Fruit fly (Drosophila melanogaster) whole organism, embryonic: Measurements from ENCODE around the gene Dredd.

Source experiments
- ATbp ChIP-seq: fragments of 200-800 bp; sonication (Bioruptor generic); optimal IDR thresholded peaks from 2 replicates; lab custom pipeline; 2017; ENCODE audit warnings: missing biosample characterization, mild to moderate bottlenecking, missing genetic modification characterization, missing genetic modification reagents
- Asciz ChIP-seq: fragments of 200-800 bp; sonication (Bioruptor generic); optimal IDR thresholded peaks from 2 replicates; lab custom pipeline; 2017; ENCODE audit warnings: missing biosample characterization, mild to moderate bottlenecking, missing genetic modification characterization, missing genetic modification reagents
- Awh ChIP-seq: fragments of 200-800 bp; sonication (Bioruptor generic); IDR thresholded peaks from 2 replicates; pipeline ENCODE4, ENCODE4 v1.3.6; 2022; ENCODE audit warnings: missing biosample characterization, missing genetic modification characterization
- CG12391 ChIP-seq: fragments of 200-800 bp; sonication (Bioruptor generic); optimal IDR thresholded peaks from 3 replicates; lab custom pipeline; 2018; ENCODE audit warnings: missing biosample characterization, mild to moderate bottlenecking, missing genetic modification characterization, moderate library complexity
- CG13775 ChIP-seq: fragments of 200-800 bp; sonication (Bioruptor generic); optimal IDR thresholded peaks from 3 replicates; lab custom pipeline; 2017; ENCODE audit warnings: missing biosample characterization, mild to moderate bottlenecking, missing genetic modification characterization
- CG14860 ChIP-seq: fragments of 200-800 bp; sonication (Bioruptor generic); IDR thresholded peaks from 3 replicates; pipeline ENCODE4 v1.3.6; 2022; ENCODE audit warnings: missing biosample characterization, missing genetic modification characterization; ENCODE audit not compliant: partially characterized antibody
- CG15696 ChIP-seq: fragments of 200-800 bp; sonication (Bioruptor generic); optimal IDR thresholded peaks from 2 replicates; lab custom pipeline; 2019; ENCODE audit warnings: missing biosample characterization, mild to moderate bottlenecking, missing genetic modification characterization, moderate library complexity
- CG16813 ChIP-seq: fragments of 200-800 bp; sonication (Bioruptor generic); IDR thresholded peaks from 3 replicates; pipeline ENCODE4 v1.3.6; 2022; ENCODE audit warnings: missing biosample characterization, missing genetic modification characterization; ENCODE audit not compliant: partially characterized antibody
- CG17186 ChIP-seq: fragments of 200-800 bp; sonication (Bioruptor generic); optimal IDR thresholded peaks from 3 replicates; lab custom pipeline; 2017; ENCODE audit warnings: missing biosample characterization, missing genetic modification reagents, missing genetic modification characterization
- CG17361 ChIP-seq: fragments of 200-800 bp; sonication (Bioruptor generic); IDR thresholded peaks from 3 replicates; pipeline ENCODE4 v1.3.6; 2022; ENCODE audit warnings: missing biosample characterization, missing genetic modification characterization
- CG1832 ChIP-seq: fragments of 200-800 bp; sonication (Bioruptor generic); optimal IDR thresholded peaks from 2 replicates; lab custom pipeline; 2017; ENCODE audit warnings: missing biosample characterization, mild to moderate bottlenecking, missing genetic modification characterization, inconsistent platforms
- CG34422 ChIP-seq: fragments of 200-800 bp; sonication (Bioruptor generic); IDR thresholded peaks from 3 replicates; pipeline ENCODE4 v1.3.6; 2022; ENCODE audit warnings: missing biosample characterization, missing genetic modification characterization
- CG3726 ChIP-seq: fragments of 200-800 bp; sonication (Bioruptor generic); IDR thresholded peaks from 3 replicates; pipeline ENCODE4, ENCODE4 v1.3.6; 2022; ENCODE audit warnings: missing biosample characterization, missing genetic modification characterization
- CG4730 ChIP-seq: fragments of 200-800 bp; sonication (Bioruptor generic); IDR thresholded peaks from 2 replicates; pipeline ENCODE4 v1.3.6; 2022; ENCODE audit warnings: missing biosample characterization, missing genetic modification characterization
- CG6683 ChIP-seq: fragments of 200-800 bp; sonication (Bioruptor generic); optimal IDR thresholded peaks from 2 replicates; lab custom pipeline; 2017; ENCODE audit warnings: missing biosample characterization, mild to moderate bottlenecking, missing genetic modification characterization, missing genetic modification reagents
- CG6689 ChIP-seq: fragments of 200-800 bp; sonication (Bioruptor generic); IDR thresholded peaks from 2 replicates; pipeline ENCODE4 v1.3.6; 2022; ENCODE audit warnings: missing biosample characterization, missing genetic modification characterization
- CG7357 ChIP-seq: fragments of 200-800 bp; sonication (Bioruptor generic); IDR thresholded peaks from 3 replicates; pipeline ENCODE4 v1.3.6; 2022; ENCODE audit warnings: missing biosample characterization, missing genetic modification characterization
- CG8089 ChIP-seq: fragments of 200-800 bp; sonication (Bioruptor generic); optimal IDR thresholded peaks from 3 replicates; lab custom pipeline; 2016; ENCODE audit warnings: missing biosample characterization, missing genetic modification characterization
- CG8478 ChIP-seq: fragments of >200 bp; optimal IDR thresholded peaks from 2 replicates; lab custom pipeline; 2018
- Dek ChIP-seq: fragments of 200-800 bp; sonication (Bioruptor generic); optimal IDR thresholded peaks from 3 replicates; lab custom pipeline; 2019; ENCODE audit warnings: missing biosample characterization, mild to moderate bottlenecking, missing genetic modification characterization, moderate library complexity
- Dref ChIP-seq: fragments of 200-800 bp; sonication (Bioruptor generic); IDR thresholded peaks from 2 replicates; pipeline ENCODE4 v1.3.6; 2022; ENCODE audit warnings: missing biosample characterization, missing genetic modification characterization
- HLHmδ ChIP-seq: fragments of 200-800 bp; sonication (Bioruptor generic); optimal IDR thresholded peaks from 2 replicates; lab custom pipeline; 2018; ENCODE audit warnings: missing biosample characterization, mild to moderate bottlenecking, missing genetic modification characterization, moderate library complexity
- Hr39 ChIP-seq: fragments of >200 bp; optimal IDR thresholded peaks from 2 replicates; lab custom pipeline; 2017
- Kr ChIP-seq: fragments of 200-800 bp; sonication (Bioruptor generic); optimal IDR thresholded peaks from 2 replicates; lab custom pipeline; 2017; ENCODE audit warnings: missing biosample characterization, mild to moderate bottlenecking, missing genetic modification characterization
- Lhr ChIP-seq: fragments of 200-800 bp; sonication (Bioruptor generic); optimal IDR thresholded peaks from 3 replicates; lab custom pipeline; 2017; ENCODE audit warnings: mild to moderate bottlenecking, missing biosample characterization, missing genetic modification reagents, missing genetic modification characterization
- Mad ChIP-seq: fragments of 200-800 bp; sonication (Bioruptor generic); optimal IDR thresholded peaks from 2 replicates; lab custom pipeline; 2016; ENCODE audit warnings: missing biosample characterization, missing genetic modification characterization
- NC2α ChIP-seq: fragments of 200-800 bp; sonication (Bioruptor generic); optimal IDR thresholded peaks from 2 replicates; lab custom pipeline; 2016; ENCODE audit warnings: missing biosample characterization, missing genetic modification characterization
- Oli ChIP-seq: fragments of 200-800 bp; sonication (Bioruptor generic); optimal IDR thresholded peaks from 2 replicates; lab custom pipeline; 2018; ENCODE audit warnings: missing biosample characterization, mild to moderate bottlenecking, missing genetic modification characterization, moderate library complexity
- Poxn ChIP-seq: fragments of 200-800 bp; sonication (Bioruptor generic); IDR thresholded peaks from 2 replicates; pipeline ENCODE4 v1.3.6; 2022; ENCODE audit warnings: missing biosample characterization, missing genetic modification characterization
- Spps ChIP-seq: fragments of 200-800 bp; sonication (Bioruptor generic); optimal IDR thresholded peaks from 2 replicates; lab custom pipeline; 2018; ENCODE audit warnings: missing biosample characterization, mild to moderate bottlenecking, missing genetic modification characterization
- ap ChIP-seq: fragments of 200-800 bp; sonication (Bioruptor generic); IDR thresholded peaks from 2 replicates; pipeline ENCODE4 v1.3.6; 2022; ENCODE audit warnings: missing biosample characterization, missing genetic modification characterization
- ara ChIP-seq: fragments of 200-800 bp; sonication (Bioruptor generic); IDR thresholded peaks from 2 replicates; pipeline ENCODE4 v1.3.6; 2022; ENCODE audit warnings: missing biosample characterization, missing genetic modification characterization
- az2 ChIP-seq: fragments of 200-800 bp; sonication (Bioruptor generic); optimal IDR thresholded peaks from 3 replicates; lab custom pipeline; 2016; ENCODE audit warnings: missing biosample characterization, missing genetic modification characterization
- corto ChIP-seq: fragments of 200-800 bp; sonication (Bioruptor generic); optimal IDR thresholded peaks from 2 replicates; lab custom pipeline; 2016; ENCODE audit warnings: missing biosample characterization, mild to moderate bottlenecking, missing genetic modification characterization, moderate library complexity
- crp ChIP-seq, 2 experiments: fragments of 200-800 bp; sonication (Bioruptor generic); optimal IDR thresholded peaks; 2 replicates in 1 of 2; 3 replicates in 1 of 2; lab custom pipeline; 2017; ENCODE audit warnings: missing biosample characterization in 2 of 2, missing genetic modification characterization in 2 of 2, mild to moderate bottlenecking in 1 of 2, moderate library complexity in 1 of 2
- exex ChIP-seq: fragments of 200-800 bp; sonication (Bioruptor generic); optimal IDR thresholded peaks from 4 replicates; lab custom pipeline; 2018; ENCODE audit warnings: missing biosample characterization, mild to moderate bottlenecking, missing genetic modification characterization, moderate library complexity
- eyg ChIP-seq: fragments of 200-800 bp; sonication (Bioruptor generic); optimal IDR thresholded peaks from 3 replicates; lab custom pipeline; 2016; ENCODE audit warnings: missing biosample characterization, missing genetic modification characterization
- fd96Cb ChIP-seq: fragments of 200-800 bp; sonication (Bioruptor generic); optimal IDR thresholded peaks from 2 replicates; lab custom pipeline; 2018; ENCODE audit warnings: missing biosample characterization, mild to moderate bottlenecking, missing genetic modification characterization, moderate library complexity
- ham ChIP-seq: fragments of 200-800 bp; sonication (Bioruptor generic); IDR thresholded peaks from 2 replicates; pipeline ENCODE4 v1.3.6; 2022; ENCODE audit warnings: missing biosample characterization, missing genetic modification characterization
- her ChIP-seq: fragments of 200-800 bp; sonication (Bioruptor generic); optimal IDR thresholded peaks from 2 replicates; lab custom pipeline; 2016; ENCODE audit warnings: missing biosample characterization, missing genetic modification characterization
- hth ChIP-seq: fragments of >200 bp; optimal IDR thresholded peaks from 2 replicates; lab custom pipeline; 2017; ENCODE audit warnings: inconsistent platforms
- lilli ChIP-seq: fragments of 200-800 bp; sonication (Bioruptor generic); optimal IDR thresholded peaks from 3 replicates; lab custom pipeline; 2016; ENCODE audit warnings: missing biosample characterization, missing genetic modification characterization
- pnt ChIP-seq: fragments of 200-800 bp; sonication (Bioruptor generic); optimal IDR thresholded peaks from 3 replicates; lab custom pipeline; 2016; ENCODE audit warnings: missing biosample characterization, missing genetic modification characterization
- row ChIP-seq: fragments of 200-800 bp; sonication (Bioruptor generic); IDR thresholded peaks from 3 replicates; pipeline ENCODE4 v1.3.6; 2022; ENCODE audit warnings: missing biosample characterization, missing genetic modification characterization
- seq ChIP-seq: fragments of 200-800 bp; sonication (Bioruptor generic); IDR thresholded peaks from 2 replicates; pipeline ENCODE4 v1.3.6; 2022; ENCODE audit warnings: missing biosample characterization, missing genetic modification characterization
- slou ChIP-seq: fragments of 200-800 bp; sonication (Bioruptor generic); optimal IDR thresholded peaks from 3 replicates; lab custom pipeline; 2016; ENCODE audit warnings: missing biosample characterization, missing genetic modification characterization
- sna ChIP-seq: fragments of 200-800 bp; sonication (Bioruptor generic); IDR thresholded peaks from 2 replicates; pipeline ENCODE4 v1.3.6; 2022; ENCODE audit warnings: missing biosample characterization, missing genetic modification characterization; ENCODE audit not compliant: partially characterized antibody
- trem ChIP-seq: fragments of 200-800 bp; optimal IDR thresholded peaks from 3 replicates; lab custom pipeline; 2019; ENCODE audit warnings: missing biosample characterization, mild to moderate bottlenecking, missing genetic modification characterization, moderate library complexity
- vfl ChIP-seq: fragments of 200-800 bp; sonication (Bioruptor generic); optimal IDR thresholded peaks from 2 replicates; lab custom pipeline; 2016; ENCODE audit warnings: missing biosample characterization, missing genetic modification characterization
- wdn ChIP-seq: fragments of 200-800 bp; sonication (Bioruptor generic); IDR thresholded peaks from 2 replicates; pipeline ENCODE4 v1.3.6; 2022; ENCODE audit warnings: missing biosample characterization, missing genetic modification characterization
- z ChIP-seq: fragments of 200-800 bp; sonication (Bioruptor generic); IDR thresholded peaks from 3 replicates; pipeline ENCODE4 v1.3.6; 2022; ENCODE audit warnings: missing biosample characterization, missing genetic modification characterization
- zfh1 ChIP-seq: fragments of 200-800 bp; sonication (Bioruptor generic); IDR thresholded peaks from 3 replicates; pipeline ENCODE4 v1.3.6; 2022; ENCODE audit warnings: missing biosample characterization, missing genetic modification characterization

Gene Dredd

dm6 chrX:654949-655348 lies 19.6 kb upstream of the Dredd start (continued):
- TF ChIP-seq z (GFP tag; lab: Robert Waterston, UW) (0 out of 3 replicates have a peak, but pooled peaks have one; percentile 53), eyg (GFP tag; lab: Kevin White, UChicago) (peak; percentile 88), fd96Cb (peak; percentile 91), ATbp (peak; percentile 97), HLHmδ (peak; percentile 60), Poxn (peak; percentile 81), CG17361 (GFP tag; lab: Robert Waterston, UW) (peak; percentile 90), CG1832 (no peak), CG16813 (GFP tag; lab: Robert Waterston, UW) (no peak), CG15696 (peak; percentile 87), exex (tag; lab: Kevin White, UChicago) (peak; percentile 75), ham (GFP tag; lab: Robert Waterston, UW) (peak; percentile 82), CG13775 (GFP tag; lab: Kevin White, UChicago) (peak; percentile 91), row (peak; percentile 97), CG6689 (GFP tag; lab: Robert Waterston, UW) (peak; percentile 96), Asciz (GFP tag; lab: Kevin White, UChicago) (peak; percentile 94), Awh (GFP tag; lab: Robert Waterston, UW) (peak; percentile 95), pnt (GFP tag; lab: Kevin White, UChicago) (peak; percentile 92), her (GFP tag; lab: Kevin White, UChicago) (peak; percentile 95), Mad (GFP tag; lab: Kevin White, UChicago) (peak; percentile 91), CG12391 (peak; percentile 94), wdn (GFP tag; lab: Robert Waterston, UW) (peak; percentile 95), Dek (tag; lab: Kevin White, UChicago) (peak; percentile 94), Oli (tag; lab: Kevin White, UChicago) (peak; percentile 94), NC2α (GFP tag; lab: Kevin White, UChicago) (peak; percentile 80), ara (GFP tag; lab: Robert Waterston, UW) (peak; percentile 97), CG6683 (peak; percentile 83), Dref (peak; percentile 46), lilli (GFP tag; lab: Kevin White, UChicago) (peak; percentile 96), sna (no peak), CG4730 (GFP tag; lab: Robert Waterston, UW) (peak; percentile 91), CG17186 (GFP tag; lab: Kevin White, UChicago) (peak; percentile 89), slou (GFP tag; lab: Kevin White, UChicago) (peak; percentile 75), zfh1 (peak; percentile 98), corto (GFP tag; lab: Kevin White, UChicago) (peak; percentile 90), CG8478 (lab: Kevin White, UChicago) (no peak), Hr39 (lab: Kevin White, UChicago) (no peak), ap (GFP tag; lab: Robert Waterston, UW) (peak; percentile 95), CG8089 (peak; percentile 93), Lhr (peak; percentile 89), az2 (peak; percentile 94), CG14860 (no peak), hth (lab: Kevin White, UChicago) (no peak), CG7357 (GFP tag; lab: Robert Waterston, UW) (peak; percentile 87), CG3726 (GFP tag; lab: Robert Waterston, UW) (peak; percentile 95), CG34422 (peak; percentile 98), Kr (GFP tag; lab: Kevin White, UChicago) (peak; percentile 81), seq (GFP tag; lab: Robert Waterston, UW) (peak; percentile 96), trem (peak; percentile 74), crp (GFP tag; optimal IDR thresholded peaks at IDR 0.05; lab: Kevin White, UChicago) (peak in 1 of 2 experiments; percentile 71), vfl (peak; percentile 89), Spps (tag; lab: Kevin White, UChicago) (peak; percentile 81)
